Worm (Caenorhabditis elegans) whole organism, dauer: ENCODE measurements around the gene psmd-9.

Experiments used
- unc-62 ChIP-seq: sonication (generic microtip); optimal IDR thresholded peaks from 2 replicates; lab custom pipeline; 2017; ENCODE audit warnings: missing biosample characterization, missing genetic modification reagents, missing genetic modification characterization

psmd-9 gene

ce11 chrII:6923792-6924191 is 21.9 kb downstream of the psmd-9 start:
- TF ChIP-seq unc-62 (GFP tag; lab: Kevin White, UChicago): no peak

- no peak for TF ChIP-seq unc-62 (GFP tag; lab: Kevin White, UChicago)
Measured at ce11 chrII:6926054-6926453, 24.2 kb downstream of the psmd-9 start.

- TF ChIP-seq unc-62 (GFP tag; lab: Kevin White, UChicago): no peak
Measured at ce11 chrII:6926488-6926887, 24.6 kb downstream of the psmd-9 start.

- TF ChIP-seq unc-62 (GFP tag; lab: Kevin White, UChicago): no peak
Measured at ce11 chrII:6927034-6927433, 25.1 kb downstream of the psmd-9 start.

ce11 chrII:6927603-6928002 is 25.7 kb downstream of the psmd-9 start, which contains the start of gene F22D3.4:
TSS of gene F22D3.4 (minus strand) at chrII:6927603.
- TF ChIP-seq unc-62 (GFP tag; lab: Kevin White, UChicago): no peak

ce11 chrII:6928416-6928815 is 26.5 kb downstream of the psmd-9 start, which contains the start of gene flcn-1:
TSS of gene flcn-1 (plus strand) at chrII:6928763.
- TF ChIP-seq unc-62 (GFP tag; lab: Kevin White, UChicago): no peak

ce11 chrII:6930072-6930471 is 28.2 kb downstream of the psmd-9 start:
- no peak for TF ChIP-seq unc-62 (GFP tag; lab: Kevin White, UChicago)

ce11 chrII:6932978-6933377 is 31.1 kb downstream of the psmd-9 start:
- TF ChIP-seq unc-62 (GFP tag; lab: Kevin White, UChicago): no peak

- TF ChIP-seq unc-62 (GFP tag; lab: Kevin White, UChicago): no peak
Measured at ce11 chrII:6934729-6935128, 32.8 kb downstream of the psmd-9 start.

ce11 chrII:6935975-6936374 is 34.1 kb downstream of the psmd-9 start:
- TF ChIP-seq unc-62 (GFP tag; lab: Kevin White, UChicago): no peak

ce11 chrII:6936528-6936927 is 34.6 kb downstream of the psmd-9 start:
- no peak for TF ChIP-seq unc-62 (GFP tag; lab: Kevin White, UChicago)

- no peak for TF ChIP-seq unc-62 (GFP tag; lab: Kevin White, UChicago)
Measured at ce11 chrII:6937057-6937456, 35.2 kb downstream of the psmd-9 start.

- TF ChIP-seq unc-62 (GFP tag; lab: Kevin White, UChicago): no peak
Measured at ce11 chrII:6939873-6940272, 38.0 kb downstream of the psmd-9 start.

- TF ChIP-seq unc-62 (GFP tag; lab: Kevin White, UChicago): no peak
Measured at ce11 chrII:6940726-6941230, 38.9 kb downstream of the psmd-9 start.

- no peak for TF ChIP-seq unc-62 (GFP tag; lab: Kevin White, UChicago)
Measured at ce11 chrII:6941520-6941919, 39.6 kb downstream of the psmd-9 start.

ce11 chrII:6943299-6944051 is 41.6 kb downstream of the psmd-9 start:
- no peak for TF ChIP-seq unc-62 (GFP tag; lab: Kevin White, UChicago)

ce11 chrII:6951250-6951806 is 49.4 kb downstream of the psmd-9 start, which contains the start of the genes malt-1 and ceh-38:
TSS of gene malt-1 (minus strand) at chrII:6951300.
TSS of gene ceh-38 (plus strand) at chrII:6951526.
- no peak for TF ChIP-seq unc-62 (GFP tag; lab: Kevin White, UChicago)
